Worm (Caenorhabditis elegans) whole organism, mixed stage, embryonic: ENCODE data around the gene noa-1.

Experiments
- ceh-83 ChIP-seq: fragments of 200-800 bp; sonication (Bioruptor generic); optimal IDR thresholded peaks from 2 replicates; lab custom pipeline; 2018; ENCODE audit warnings: mild to moderate bottlenecking, missing genetic modification characterization, missing compliant biosample characterization
- ces-1 ChIP-seq: fragments of 150-350 bp; optimal IDR thresholded peaks from 2 replicates; lab custom pipeline; 2014; ENCODE audit warnings: missing biosample characterization, missing genetic modification reagents, missing genetic modification characterization
- elt-3 ChIP-seq: fragments of 150-350 bp; optimal IDR thresholded peaks from 2 replicates; lab custom pipeline; 2014; ENCODE audit warnings: missing biosample characterization, missing genetic modification characterization
- flh-1 ChIP-seq: fragments of 200-800 bp; sonication (Bioruptor generic); optimal IDR thresholded peaks from 2 replicates; lab custom pipeline; 2018; ENCODE audit warnings: mild to moderate bottlenecking, missing genetic modification characterization, moderate library complexity, missing compliant biosample characterization
- lin-13 ChIP-seq: fragments of 150-350 bp; optimal IDR thresholded peaks from 2 replicates; lab custom pipeline; 2014; ENCODE audit warnings: missing biosample characterization, missing genetic modification characterization
- lsy-2 ChIP-seq: fragments of 150-350 bp; optimal IDR thresholded peaks from 2 replicates; lab custom pipeline; 2014; ENCODE audit warnings: missing biosample characterization, missing genetic modification characterization
- nhr-28 ChIP-seq: fragments of 150-350 bp; optimal IDR thresholded peaks from 2 replicates; lab custom pipeline; 2014; ENCODE audit warnings: missing biosample characterization, missing genetic modification characterization
- pha-4 ChIP-seq: fragments of 150-350 bp; optimal IDR thresholded peaks from 2 replicates; lab custom pipeline; 2018; ENCODE audit warnings: missing biosample characterization, missing genetic modification reagents, missing genetic modification characterization
- sem-2 ChIP-seq: fragments of 200-800 bp; sonication (Bioruptor generic); optimal IDR thresholded peaks from 2 replicates; lab custom pipeline; 2018; ENCODE audit warnings: mild to moderate bottlenecking, missing genetic modification characterization, missing compliant biosample characterization
- ztf-11 ChIP-seq: fragments of 150-350 bp; optimal IDR thresholded peaks from 2 replicates; lab custom pipeline; 2014; ENCODE audit warnings: missing biosample characterization, missing genetic modification characterization

- TF ChIP-seq lin-13 (tag; lab: Kevin White, UChicago) = no peak
- TF ChIP-seq ztf-11 (tag; lab: Kevin White, UChicago) = no peak
- TF ChIP-seq elt-3 (tag; lab: Kevin White, UChicago) = no peak
- no peak for TF ChIP-seq flh-1 (GFP tag; lab: Kevin White, UChicago)
- no peak for TF ChIP-seq lsy-2
- TF ChIP-seq pha-4 (tag; lab: Kevin White, UChicago) = no peak
- no peak for TF ChIP-seq ces-1 (GFP tag; lab: Kevin White, UChicago)
- TF ChIP-seq nhr-28 = no peak
- TF ChIP-seq ceh-83 (GFP tag; lab: Kevin White, UChicago) = no peak
- TF ChIP-seq sem-2 (GFP tag; lab: Kevin White, UChicago) = no peak
These were observed 56.7 kb downstream of the noa-1 start for ce11 chrII:13484108-13484507.
